Worm (Caenorhabditis elegans) whole organism, young adult: ENCODE measurements around the gene F10E9.3.

Experiments
- B0261.1 ChIP-seq: sonication (generic microtip); optimal IDR thresholded peaks from 2 replicates; lab custom pipeline; 2016; ENCODE audit warnings: mild to moderate bottlenecking, missing genetic modification characterization, moderate library complexity, missing compliant biosample characterization
- D2030.7 ChIP-seq: fragments of 200-800 bp; sonication (Bioruptor generic); IDR thresholded peaks from 2 replicates; pipeline ENCODE4 v1.3.6; 2022; ENCODE audit warnings: missing genetic modification reagents, missing genetic modification characterization, missing compliant biosample characterization
- F10E7.11 ChIP-seq: sonication (generic microtip); optimal IDR thresholded peaks from 2 replicates; lab custom pipeline; 2017; ENCODE audit warnings: mild to moderate bottlenecking, missing genetic modification characterization, moderate library complexity, missing compliant biosample characterization
- F23B12.7 ChIP-seq: sonication (generic microtip); optimal IDR thresholded peaks from 2 replicates; lab custom pipeline; 2017; ENCODE audit warnings: missing genetic modification characterization, mild to moderate bottlenecking, missing compliant biosample characterization, antibody characterized with exemption, moderate library complexity; ENCODE audit not compliant: insufficient read depth
- F49E8.2 ChIP-seq: sonication (generic microtip); optimal IDR thresholded peaks from 3 replicates; lab custom pipeline; 2017; ENCODE audit warnings: missing genetic modification characterization, mild to moderate bottlenecking, missing compliant biosample characterization, antibody characterized with exemption, moderate library complexity; ENCODE audit not compliant: insufficient read depth
- F57A8.1 ChIP-seq: fragments of 200-800 bp; sonication (Bioruptor generic); optimal IDR thresholded peaks from 2 replicates; lab custom pipeline; 2018; ENCODE audit warnings: mild to moderate bottlenecking, missing genetic modification characterization, moderate library complexity, missing compliant biosample characterization
- F57C9.4 ChIP-seq: sonication (generic microtip); optimal IDR thresholded peaks from 2 replicates; lab custom pipeline; 2017; ENCODE audit warnings: mild to moderate bottlenecking, missing genetic modification characterization, missing compliant biosample characterization
- T07F8.4 ChIP-seq: sonication (generic microtip); optimal IDR thresholded peaks from 2 replicates; lab custom pipeline; 2016; ENCODE audit warnings: mild to moderate bottlenecking, missing genetic modification characterization, moderate library complexity, missing compliant biosample characterization
- T26A5.8 ChIP-seq: sonication (generic microtip); optimal IDR thresholded peaks from 2 replicates; lab custom pipeline; 2016; ENCODE audit warnings: missing genetic modification characterization, missing compliant biosample characterization
- Y67H2A.10 ChIP-seq: fragments of 200-800 bp; sonication (Bioruptor generic); conservative IDR thresholded peaks from 2 replicates; pipeline ENCODE4 v1.3.6; 2022; ENCODE audit warnings: missing genetic modification reagents, missing genetic modification characterization, missing compliant biosample characterization
- Y79H2A.3 ChIP-seq: fragments of 200-800 bp; sonication (Bioruptor generic); conservative IDR thresholded peaks from 2 replicates; pipeline ENCODE4 v1.3.6; 2022; ENCODE audit warnings: missing genetic modification reagents, missing genetic modification characterization, missing compliant biosample characterization
- ZK185.1 ChIP-seq: sonication (generic microtip); optimal IDR thresholded peaks from 2 replicates; lab custom pipeline; 2016; ENCODE audit warnings: mild to moderate bottlenecking, missing genetic modification characterization, missing compliant biosample characterization; ENCODE audit not compliant: poor library complexity, severe bottlenecking
- ama-1 ChIP-seq, 3 experiments: fragments of 150-350 bp in 1 of 3; sonication (generic microtip) in 2 of 3; optimal IDR thresholded peaks; 2 replicates each; lab custom pipeline; 2014 to 2018; ENCODE audit warnings: missing biosample characterization in 2 of 3, missing genetic modification characterization in 2 of 3, missing genetic modification reagents in 2 of 3
- attf-3 ChIP-seq: fragments of 200-800 bp; sonication (Bioruptor generic); conservative IDR thresholded peaks from 2 replicates; pipeline ENCODE4 v1.3.6; 2022; ENCODE audit warnings: missing genetic modification reagents, missing genetic modification characterization, missing compliant biosample characterization
- bed-1 ChIP-seq: fragments of 200-800 bp; sonication (Bioruptor generic); IDR thresholded peaks from 2 replicates; pipeline ENCODE4 v1.3.6; 2022; ENCODE audit warnings: missing genetic modification reagents, missing genetic modification characterization, missing compliant biosample characterization
- ccch-3 ChIP-seq: fragments of 200-800 bp; sonication (Bioruptor generic); optimal IDR thresholded peaks from 2 replicates; lab custom pipeline; 2018; ENCODE audit warnings: mild to moderate bottlenecking, missing genetic modification characterization, missing compliant biosample characterization
- cebp-1 ChIP-seq, 2 experiments: fragments of 200-800 bp in 1 of 2; sonication (Bioruptor generic) in 1 of 2; sonication (generic microtip) in 1 of 2; IDR thresholded peaks in 1 of 2; optimal IDR thresholded peaks in 1 of 2; 2 replicates each; pipeline versions ENCODE4 v1.3.6 to Lab custom; 2017 to 2022; ENCODE audit warnings: missing compliant biosample characterization in 2 of 2, missing genetic modification characterization in 2 of 2, mild to moderate bottlenecking in 1 of 2, missing genetic modification reagents in 1 of 2, moderate library complexity in 1 of 2
- cebp-2 ChIP-seq: fragments of 200-800 bp; sonication (Bioruptor generic); IDR thresholded peaks from 2 replicates; pipeline ENCODE4 v1.3.6; 2022; ENCODE audit warnings: missing genetic modification characterization, missing compliant biosample characterization
- ceh-58 ChIP-seq: fragments of 200-800 bp; sonication (Bioruptor generic); IDR thresholded peaks from 2 replicates; pipeline ENCODE4 v1.3.6; 2022; ENCODE audit warnings: missing genetic modification characterization, missing compliant biosample characterization
- ceh-79 ChIP-seq: sonication (generic microtip); optimal IDR thresholded peaks from 2 replicates; lab custom pipeline; 2017; ENCODE audit warnings: mild to moderate bottlenecking, missing genetic modification characterization, missing compliant biosample characterization
- ceh-91 ChIP-seq: fragments of 200-800 bp; sonication (Bioruptor generic); IDR thresholded peaks from 2 replicates; pipeline ENCODE4 v1.3.6; 2022; ENCODE audit warnings: missing genetic modification reagents, missing genetic modification characterization, missing compliant biosample characterization
- dox-1 ChIP-seq: fragments of 200-800 bp; sonication (Bioruptor generic); IDR thresholded peaks from 2 replicates; pipeline ENCODE4 v1.3.6; 2022; ENCODE audit warnings: missing genetic modification reagents, missing genetic modification characterization, missing compliant biosample characterization
- egl-44 ChIP-seq: fragments of 200-800 bp; sonication (Bioruptor generic); IDR thresholded peaks from 2 replicates; pipeline ENCODE4 v1.3.6; 2022; ENCODE audit warnings: missing genetic modification reagents, missing genetic modification characterization, missing compliant biosample characterization
- hlh-12 ChIP-seq: sonication (generic microtip); optimal IDR thresholded peaks from 2 replicates; lab custom pipeline; 2016; ENCODE audit warnings: missing genetic modification characterization, missing compliant biosample characterization
- let-607 ChIP-seq, 2 experiments: fragments of 200-800 bp in 1 of 2; sonication (Bioruptor generic) in 1 of 2; sonication (generic microtip) in 1 of 2; optimal IDR thresholded peaks; 2 replicates each; lab custom pipeline; 2016 to 2018; ENCODE audit warnings: mild to moderate bottlenecking in 2 of 2, missing compliant biosample characterization in 2 of 2, missing genetic modification characterization in 2 of 2, moderate library complexity in 2 of 2, missing genotype in 1 of 2
- lin-54 ChIP-seq: fragments of 200-800 bp; sonication (Bioruptor generic); optimal IDR thresholded peaks from 2 replicates; lab custom pipeline; 2018; ENCODE audit warnings: mild to moderate bottlenecking, missing genetic modification characterization, missing compliant biosample characterization
- lsl-1 ChIP-seq: fragments of 200-800 bp; sonication (Bioruptor generic); optimal IDR thresholded peaks from 2 replicates; lab custom pipeline; 2018; ENCODE audit warnings: mild to moderate bottlenecking, missing genetic modification characterization, moderate library complexity, missing compliant biosample characterization
- lsy-27 ChIP-seq: sonication (generic microtip); optimal IDR thresholded peaks from 2 replicates; lab custom pipeline; 2017; ENCODE audit warnings: missing genetic modification characterization, mild to moderate bottlenecking, missing compliant biosample characterization, antibody characterized with exemption, missing genotype, borderline replicate concordance; ENCODE audit not compliant: insufficient read depth
- madf-8 ChIP-seq: fragments of 200-800 bp; sonication (Bioruptor generic); conservative IDR thresholded peaks from 2 replicates; pipeline ENCODE4 v1.3.6; 2022; ENCODE audit warnings: missing genetic modification reagents, missing genetic modification characterization, missing compliant biosample characterization
- mcd-1 ChIP-seq: fragments of 200-800 bp; sonication (Bioruptor generic); IDR thresholded peaks from 2 replicates; pipeline ENCODE4 v1.3.6; 2022; ENCODE audit warnings: missing genetic modification reagents, missing genetic modification characterization, missing compliant biosample characterization
- mes-4 ChIP-seq: sonication (generic microtip); optimal IDR thresholded peaks from 2 replicates; lab custom pipeline; 2016; ENCODE audit warnings: missing genotype, missing genetic modification characterization, missing compliant biosample characterization
- nhr-120 ChIP-seq: fragments of 200-800 bp; sonication (Bioruptor generic); IDR thresholded peaks from 2 replicates; pipeline ENCODE4 v1.3.6; 2022; ENCODE audit warnings: missing genetic modification characterization, missing compliant biosample characterization
- nhr-80 ChIP-seq: sonication (generic microtip); optimal IDR thresholded peaks from 2 replicates; lab custom pipeline; 2016; ENCODE audit warnings: missing genetic modification characterization, missing compliant biosample characterization
- nhr-90 ChIP-seq: sonication (generic microtip); optimal IDR thresholded peaks from 2 replicates; lab custom pipeline; 2016; ENCODE audit warnings: missing genotype, mild to moderate bottlenecking, missing genetic modification characterization, missing compliant biosample characterization
- repo-1 ChIP-seq: sonication (generic microtip); optimal IDR thresholded peaks from 2 replicates; lab custom pipeline; 2017; ENCODE audit warnings: mild to moderate bottlenecking, missing genetic modification characterization, missing compliant biosample characterization
- rpc-1 ChIP-seq, 2 experiments: fragments of 150-350 bp in 1 of 2; sonication (generic microtip) in 1 of 2; optimal IDR thresholded peaks; 2 replicates each; lab custom pipeline; 2014 to 2018; ENCODE audit warnings: missing biosample characterization in 1 of 2, missing genetic modification characterization in 1 of 2, missing genetic modification reagents in 1 of 2, missing genotype in 1 of 2
- sdz-38 ChIP-seq: sonication (generic microtip); optimal IDR thresholded peaks from 2 replicates; lab custom pipeline; 2016; ENCODE audit warnings: missing genotype, missing genetic modification characterization, missing compliant biosample characterization
- sea-2 ChIP-seq: fragments of 200-800 bp; sonication (Bioruptor generic); IDR thresholded peaks from 2 replicates; pipeline ENCODE4 v1.3.6; 2022; ENCODE audit warnings: missing genetic modification characterization, missing compliant biosample characterization
- snpc-4 ChIP-seq, 5 experiments: fragments of 150-350 bp in 1 of 5; sonication (generic microtip) in 4 of 5; optimal IDR thresholded peaks; 2 replicates each; lab custom pipeline; 2014 to 2018; ENCODE audit warnings: missing genetic modification characterization in 5 of 5, missing biosample characterization in 3 of 5, antibody characterized with exemption in 2 of 5, mild to moderate bottlenecking in 2 of 5, missing compliant biosample characterization in 2 of 5, missing genotype in 2 of 5, moderate library complexity in 2 of 5, missing genetic modification reagents in 1 of 5
- tbx-9 ChIP-seq: sonication (generic microtip); optimal IDR thresholded peaks from 2 replicates; lab custom pipeline; 2016; ENCODE audit warnings: borderline replicate concordance, missing genetic modification characterization, inconsistent platforms, missing compliant biosample characterization
- tlf-1 ChIP-seq: fragments of 200-800 bp; sonication (Bioruptor generic); optimal IDR thresholded peaks from 2 replicates; lab custom pipeline; 2018; ENCODE audit warnings: mild to moderate bottlenecking, missing genetic modification characterization, missing compliant biosample characterization
- unc-130 ChIP-seq: sonication (generic microtip); optimal IDR thresholded peaks from 2 replicates; lab custom pipeline; 2016; ENCODE audit warnings: missing genetic modification reagents, missing genetic modification characterization, missing compliant biosample characterization
- zfh-2 ChIP-seq: fragments of 200-800 bp; sonication (Bioruptor generic); conservative IDR thresholded peaks from 2 replicates; pipeline ENCODE4 v1.3.6; 2022; ENCODE audit warnings: missing genetic modification reagents, missing genetic modification characterization, missing compliant biosample characterization
- ztf-25 ChIP-seq: fragments of 200-800 bp; sonication (Bioruptor generic); IDR thresholded peaks from 2 replicates; pipeline ENCODE4 v1.3.6; 2022; ENCODE audit warnings: missing genetic modification reagents, missing genetic modification characterization, missing compliant biosample characterization

F10E9.3 gene

ce11 chrIII:8356407-8356881 is 45.6 kb downstream of the F10E9.3 start (continued):
- peak in 1 of 2 experiments; percentile 44 for TF ChIP-seq let-607 (tag; optimal IDR thresholded peaks at IDR 0.05; lab: Kevin White, UChicago)
- no peak for TF ChIP-seq cebp-2 (GFP tag; lab: Robert Waterston, UW)
- no peak for TF ChIP-seq sdz-38
- TF ChIP-seq dox-1, result peak; percentile 59
- no peak for TF ChIP-seq hlh-12 (tag; lab: Kevin White, UChicago)
- no peak for TF ChIP-seq ceh-79 (tag; lab: Kevin White, UChicago)
- TF ChIP-seq ztf-25 (GFP tag; lab: Robert Waterston, UW), result no peak
- peak; percentile 2 for TF ChIP-seq tlf-1 (GFP tag; lab: Kevin White, UChicago)
- TF ChIP-seq T26A5.8 (tag; lab: Kevin White, UChicago), result no peak
- no peak for TF ChIP-seq rpc-1 (optimal IDR thresholded peaks at IDR 0.05; lab: Kevin White, UChicago)
- TF ChIP-seq rpc-1 (tag; optimal IDR thresholded peaks at IDR 0.05; lab: Kevin White, UChicago), result no peak
- TF ChIP-seq mes-4 (tag; lab: Kevin White, UChicago), result no peak
- TF ChIP-seq mcd-1, result peak; percentile 47; the same call in 1 of the 2 replicates
- TF ChIP-seq B0261.1, result no peak
- peak; percentile 32 for TF ChIP-seq ama-1 (optimal IDR thresholded peaks at IDR 0.05; lab: Kevin White, UChicago)
- TF ChIP-seq ama-1 (GFP tag; optimal IDR thresholded peaks at IDR 0.05; lab: Kevin White, UChicago), result no peak
- no peak for TF ChIP-seq tbx-9 (tag; lab: Kevin White, UChicago)
- TF ChIP-seq attf-3 (GFP tag; lab: Robert Waterston, UW), result 0 out of 2 replicates have a peak, but pooled peaks have one; percentile 21
- no peak for TF ChIP-seq nhr-90 (tag; lab: Kevin White, UChicago)
- TF ChIP-seq T07F8.4 (tag; lab: Kevin White, UChicago), result no peak
- TF ChIP-seq madf-8 (GFP tag; lab: Robert Waterston, UW), result no peak
- no peak for TF ChIP-seq Y79H2A.3 (GFP tag; lab: Robert Waterston, UW)
- 0 out of 2 replicates have a peak, but pooled peaks have one; percentile 25 for TF ChIP-seq egl-44 (GFP tag; lab: Robert Waterston, UW)
- TF ChIP-seq ceh-91 (GFP tag; lab: Robert Waterston, UW), result no peak
- TF ChIP-seq nhr-80 (tag; lab: Kevin White, UChicago), result peak; percentile 78
- TF ChIP-seq unc-130 (GFP tag; lab: Kevin White, UChicago), result no peak
- peak; percentile 34 for TF ChIP-seq repo-1
- no peak for TF ChIP-seq lsl-1 (GFP tag; lab: Kevin White, UChicago)
- TF ChIP-seq zfh-2 (GFP tag; lab: Robert Waterston, UW), result peak; percentile 43; the same call in 1 of the 2 replicates
- TF ChIP-seq ceh-58 (GFP tag; lab: Robert Waterston, UW), result no peak
- no peak for TF ChIP-seq sea-2 (GFP tag; lab: Robert Waterston, UW)
- TF ChIP-seq, all 124 proteins: peak for 36

DNA sequence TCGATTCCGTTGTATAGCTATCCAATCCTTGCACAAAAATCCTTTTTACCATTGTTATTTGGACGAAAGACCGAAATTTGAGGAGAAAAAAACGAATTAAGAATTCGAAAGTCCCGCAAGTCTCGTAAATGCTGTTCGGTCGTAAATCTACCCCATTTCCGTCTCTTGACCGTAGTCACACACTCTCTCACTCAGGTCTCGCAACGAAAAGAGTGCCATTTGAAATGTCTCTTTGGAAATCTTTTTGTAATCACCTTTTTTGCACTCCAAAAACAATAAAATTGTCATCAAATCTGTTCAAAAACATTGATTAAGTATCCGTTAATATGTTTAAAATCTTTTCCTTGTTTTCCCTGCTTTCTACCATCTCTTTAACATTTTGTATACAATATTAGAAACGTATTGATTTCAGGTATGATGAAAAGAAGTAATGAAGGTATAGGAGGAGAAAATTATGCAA is 47.4 kb downstream of the F10E9.3 start, which contains the start of the genes R05D3.8 and rfp-1:
Gene R05D3.8, minus strand, starts transcription at position 115 of the 460 bp plus-strand sequence.
Gene rfp-1, plus strand, starts transcription at position 410 of the 460 bp plus-strand sequence.
- TF ChIP-seq bed-1 (GFP tag; lab: Robert Waterston, UW) (no peak), mcd-1 (peak; percentile 50; the same call in 1 of the 2 replicates), F49E8.2 (peak; percentile 29), F57C9.4 (tag; lab: Kevin White, UChicago) (no peak), lsy-27 (tag; lab: Kevin White, UChicago) (no peak), F10E7.11 (tag; lab: Kevin White, UChicago) (no peak), let-607 (tag; optimal IDR thresholded peaks at IDR 0.05; lab: Kevin White, UChicago) (no peak), nhr-120 (no peak), D2030.7 (GFP tag; lab: Robert Waterston, UW) (peak; percentile 61; the same call in 1 of the 2 replicates), ZK185.1 (tag; lab: Kevin White, UChicago) (peak; percentile 3), snpc-4 (GFP tag; optimal IDR thresholded peaks at IDR 0.05; lab: Kevin White, UChicago) (no peak), snpc-4 (tag; optimal IDR thresholded peaks at IDR 0.05; lab: Kevin White, UChicago) (peak in 1 of 4 experiments; percentile 63), lin-54 (GFP tag; lab: Kevin White, UChicago) (peak; percentile 81), Y67H2A.10 (GFP tag; lab: Robert Waterston, UW) (no peak), lsl-1 (GFP tag; lab: Kevin White, UChicago) (peak; percentile 94), ccch-3 (GFP tag; lab: Kevin White, UChicago) (no peak), madf-8 (GFP tag; lab: Robert Waterston, UW) (peak; percentile 52), ceh-91 (GFP tag; lab: Robert Waterston, UW) (peak; percentile 72), F57A8.1 (GFP tag; lab: Kevin White, UChicago) (no peak), F23B12.7 (tag; lab: Kevin White, UChicago) (peak; percentile 84), cebp-1 (GFP tag; IDR thresholded peaks at IDR 0.05; lab: Robert Waterston, UW) (no peak), cebp-1 (tag; optimal IDR thresholded peaks at IDR 0.05; lab: Kevin White, UChicago) (peak; percentile 67)
